Fruit fly (Drosophila melanogaster) whole organism, wandering third instar larva: Measurements from ENCODE around the gene CG42740.
A peak's percentile ranks its signal among the peaks of the same experiment; 100 is the strongest.

ENCODE experiments used
- Myc ChIP-seq: fragments of >200 bp; optimal IDR thresholded peaks from 2 replicates; lab custom pipeline; 2017
- fru ChIP-seq: fragments of 200-800 bp; sonication (Bioruptor generic); optimal IDR thresholded peaks from 3 replicates; lab custom pipeline; 2016; ENCODE audit warnings: missing biosample characterization, mild to moderate bottlenecking, missing genetic modification characterization
- psq ChIP-seq: fragments of 200-800 bp; sonication (Bioruptor generic); optimal IDR thresholded peaks from 3 replicates; lab custom pipeline; 2017; ENCODE audit warnings: missing biosample characterization, mild to moderate bottlenecking, missing genetic modification characterization, moderate library complexity

DNA sequence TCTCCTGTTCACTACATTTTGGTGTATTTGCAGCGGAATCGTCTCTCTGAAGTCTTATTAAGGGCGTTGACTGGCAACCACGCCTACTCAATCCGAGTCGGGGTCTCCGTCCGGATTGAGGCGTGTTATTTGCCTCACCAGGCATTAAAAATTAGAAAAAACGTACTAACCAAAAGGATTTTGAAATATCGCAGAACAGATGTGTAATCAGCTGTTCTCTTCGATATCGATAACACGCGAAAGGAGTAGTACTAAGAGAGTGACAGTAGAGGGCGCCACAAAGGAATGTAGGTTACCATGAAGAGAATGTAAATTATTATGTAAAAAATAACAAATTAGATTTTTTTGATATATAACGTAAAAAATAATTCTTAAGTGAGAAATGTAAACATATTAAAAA lies 2.2 kb upstream of the CG42740 start, which contains the start of gene CG15536:
- TF ChIP-seq psq: no peak
- TF ChIP-seq Myc (lab: Kevin White, UChicago): peak; percentile 54
- no peak for TF ChIP-seq fru (GFP tag; lab: Kevin White, UChicago)
